Worm (Caenorhabditis elegans) whole organism, L4/young adult: ENCODE results near the gene srr-10.

Experiments used
- W03F9.2 ChIP-seq: fragments of 150-350 bp; optimal IDR thresholded peaks from 2 replicates; lab custom pipeline; 2014; ENCODE audit warnings: missing biosample characterization, missing genetic modification characterization
- him-1 ChIP-seq: sonication (generic microtip); optimal IDR thresholded peaks from 2 replicates; lab custom pipeline; 2016; ENCODE audit warnings: missing genotype, missing genetic modification reagents, missing genetic modification characterization, missing compliant biosample characterization

DNA sequence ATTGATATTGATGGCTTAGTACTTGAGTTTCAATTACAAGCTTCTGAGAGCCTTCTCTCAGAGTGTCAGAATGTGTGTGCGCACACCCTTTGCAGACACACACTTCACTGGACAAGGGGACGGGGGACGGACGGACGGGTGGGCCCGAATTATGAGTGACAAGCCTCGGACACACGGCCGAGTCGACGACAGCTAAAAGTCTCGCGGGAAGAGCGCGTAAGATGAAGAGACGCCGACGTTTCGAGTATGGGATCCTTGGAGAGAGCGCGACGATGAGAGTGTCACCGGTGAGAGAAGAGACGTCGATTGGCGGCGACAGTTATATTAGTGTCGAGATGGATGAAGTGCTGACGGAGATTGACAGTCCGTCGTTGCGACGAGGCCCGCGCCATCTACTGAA, 10.5 kb downstream of the srr-10 start:
- TF ChIP-seq him-1: no peak
- TF ChIP-seq W03F9.2 (tag; lab: Kevin White, UChicago): no peak
